Worm (Caenorhabditis elegans) whole organism, late embryonic: ENCODE measurements around the gene spat-2.
A peak's percentile ranks its signal among the peaks of the same experiment; 100 is the strongest.

Experiments
- C08G9.2 ChIP-seq: sonication (generic microtip); optimal IDR thresholded peaks from 2 replicates; lab custom pipeline; 2016; ENCODE audit warnings: mild to moderate bottlenecking, missing genetic modification characterization, moderate library complexity, missing compliant biosample characterization
- C38D4.7 ChIP-seq: fragments of 200-800 bp; sonication (Bioruptor generic); optimal IDR thresholded peaks from 2 replicates; lab custom pipeline; 2018; ENCODE audit warnings: mild to moderate bottlenecking, missing genetic modification characterization, moderate library complexity, missing compliant biosample characterization
- K02D7.2 ChIP-seq: sonication (generic microtip); optimal IDR thresholded peaks from 2 replicates; lab custom pipeline; 2017; ENCODE audit warnings: mild to moderate bottlenecking, missing genetic modification characterization, missing compliant biosample characterization
- K09A11.1 ChIP-seq: sonication (generic microtip); optimal IDR thresholded peaks from 2 replicates; lab custom pipeline; 2017; ENCODE audit warnings: antibody characterized with exemption, mild to moderate bottlenecking, missing genetic modification characterization, missing compliant biosample characterization; ENCODE audit not compliant: insufficient read depth
- T23F11.4 ChIP-seq: fragments of 200-800 bp; sonication (Bioruptor generic); optimal IDR thresholded peaks from 2 replicates; lab custom pipeline; 2018; ENCODE audit warnings: mild to moderate bottlenecking, missing genetic modification characterization, missing compliant biosample characterization
- Y22D7AL.16 ChIP-seq: sonication (generic microtip); optimal IDR thresholded peaks from 2 replicates; lab custom pipeline; 2016; ENCODE audit warnings: missing genetic modification characterization, missing compliant biosample characterization
- ama-1 ChIP-seq: fragments of 150-350 bp; optimal IDR thresholded peaks from 2 replicates; lab custom pipeline; 2014
- ceh-14 ChIP-seq: sonication (generic microtip); optimal IDR thresholded peaks from 2 replicates; lab custom pipeline; 2016; ENCODE audit warnings: missing genotype, missing genetic modification characterization, missing compliant biosample characterization
- ceh-18 ChIP-seq: sonication (generic microtip); optimal IDR thresholded peaks from 2 replicates; lab custom pipeline; 2016; ENCODE audit warnings: missing genetic modification characterization, missing compliant biosample characterization
- ceh-2 ChIP-seq: sonication (generic microtip); optimal IDR thresholded peaks from 2 replicates; lab custom pipeline; 2016; ENCODE audit warnings: missing genotype, missing genetic modification characterization, missing compliant biosample characterization
- ceh-30 ChIP-seq: fragments of 150-350 bp; optimal IDR thresholded peaks from 2 replicates; lab custom pipeline; 2014; ENCODE audit warnings: missing biosample characterization, missing genetic modification characterization
- ceh-31 ChIP-seq: sonication (generic microtip); optimal IDR thresholded peaks from 2 replicates; lab custom pipeline; 2016; ENCODE audit warnings: missing genetic modification characterization, missing compliant biosample characterization
- ceh-34 ChIP-seq: sonication (generic microtip); optimal IDR thresholded peaks from 2 replicates; lab custom pipeline; 2016; ENCODE audit warnings: mild to moderate bottlenecking, missing genetic modification characterization, missing compliant biosample characterization
- ceh-48 ChIP-seq: sonication (generic microtip); optimal IDR thresholded peaks from 2 replicates; lab custom pipeline; 2016; ENCODE audit warnings: missing genetic modification characterization, inconsistent platforms, missing compliant biosample characterization
- ceh-6 ChIP-seq: fragments of 200-800 bp; sonication (Bioruptor generic); optimal IDR thresholded peaks from 2 replicates; lab custom pipeline; 2018; ENCODE audit warnings: mild to moderate bottlenecking, missing genetic modification characterization, missing compliant biosample characterization
- ceh-9 ChIP-seq: sonication (generic microtip); optimal IDR thresholded peaks from 2 replicates; lab custom pipeline; 2016; ENCODE audit warnings: mild to moderate bottlenecking, missing genetic modification characterization, inconsistent platforms, missing compliant biosample characterization
- che-1 ChIP-seq: sonication (generic microtip); optimal IDR thresholded peaks from 2 replicates; lab custom pipeline; 2016; ENCODE audit warnings: mild to moderate bottlenecking, missing genetic modification characterization, missing compliant biosample characterization
- dmd-4 ChIP-seq: sonication (generic microtip); optimal IDR thresholded peaks from 2 replicates; lab custom pipeline; 2016; ENCODE audit warnings: borderline replicate concordance, missing genetic modification characterization, missing compliant biosample characterization
- dve-1 ChIP-seq: sonication (generic microtip); optimal IDR thresholded peaks from 2 replicates; lab custom pipeline; 2017; ENCODE audit warnings: antibody characterized with exemption, mild to moderate bottlenecking, missing genetic modification characterization, missing compliant biosample characterization
- elt-2 ChIP-seq: sonication (generic microtip); optimal IDR thresholded peaks from 2 replicates; lab custom pipeline; 2016; ENCODE audit warnings: missing genetic modification reagents, missing genetic modification characterization, missing compliant biosample characterization
- ets-4 ChIP-seq: sonication (generic microtip); optimal IDR thresholded peaks from 2 replicates; lab custom pipeline; 2016; ENCODE audit warnings: missing genetic modification characterization, missing compliant biosample characterization
- fax-1 ChIP-seq: sonication (generic microtip); optimal IDR thresholded peaks from 2 replicates; lab custom pipeline; 2016; ENCODE audit warnings: missing genotype, missing genetic modification characterization, missing compliant biosample characterization
- fkh-6 ChIP-seq: sonication (generic microtip); optimal IDR thresholded peaks from 2 replicates; lab custom pipeline; 2016; ENCODE audit warnings: missing genetic modification characterization, missing compliant biosample characterization
- hlh-13 ChIP-seq: fragments of 200-800 bp; sonication (Bioruptor generic); optimal IDR thresholded peaks from 2 replicates; lab custom pipeline; 2018; ENCODE audit warnings: mild to moderate bottlenecking, missing genetic modification characterization, missing compliant biosample characterization
- hlh-8 ChIP-seq: sonication (generic microtip); optimal IDR thresholded peaks from 2 replicates; lab custom pipeline; 2016; ENCODE audit warnings: missing genotype, missing genetic modification characterization, missing compliant biosample characterization
- mec-3 ChIP-seq: sonication (generic microtip); optimal IDR thresholded peaks from 2 replicates; lab custom pipeline; 2016; ENCODE audit warnings: borderline replicate concordance, missing genetic modification characterization, missing compliant biosample characterization
- nfya-1 ChIP-seq: sonication (generic microtip); optimal IDR thresholded peaks from 2 replicates; lab custom pipeline; 2017; ENCODE audit warnings: missing genetic modification characterization, mild to moderate bottlenecking, missing compliant biosample characterization, antibody characterized with exemption, moderate library complexity
- nhr-11 ChIP-seq: fragments of 150-350 bp; optimal IDR thresholded peaks from 2 replicates; lab custom pipeline; 2014; ENCODE audit warnings: missing biosample characterization, missing genetic modification characterization
- nhr-232 ChIP-seq: sonication (generic microtip); optimal IDR thresholded peaks from 2 replicates; lab custom pipeline; 2016; ENCODE audit warnings: missing genetic modification characterization, missing compliant biosample characterization
- odd-2 ChIP-seq: sonication (generic microtip); optimal IDR thresholded peaks from 2 replicates; lab custom pipeline; 2017; ENCODE audit warnings: antibody characterized with exemption, mild to moderate bottlenecking, missing genetic modification characterization, missing compliant biosample characterization
- pag-3 ChIP-seq: sonication (generic microtip); optimal IDR thresholded peaks from 2 replicates; lab custom pipeline; 2016; ENCODE audit warnings: missing compliant biosample characterization, missing genetic modification characterization, borderline replicate concordance
- pha-4 ChIP-seq: fragments of 150-350 bp; optimal IDR thresholded peaks from 2 replicates; lab custom pipeline; 2018; ENCODE audit warnings: missing biosample characterization, missing genetic modification reagents, missing genetic modification characterization
- pqm-1 ChIP-seq: sonication (generic microtip); optimal IDR thresholded peaks from 2 replicates; lab custom pipeline; 2016; ENCODE audit warnings: missing genetic modification characterization, missing compliant biosample characterization
- pros-1 ChIP-seq: fragments of 150-350 bp; optimal IDR thresholded peaks from 2 replicates; lab custom pipeline; 2014; ENCODE audit warnings: missing biosample characterization, missing genetic modification reagents, missing genetic modification characterization
- ref-2 ChIP-seq: sonication (generic microtip); optimal IDR thresholded peaks from 2 replicates; lab custom pipeline; 2016; ENCODE audit warnings: missing genetic modification characterization, missing compliant biosample characterization
- sdc-2 ChIP-seq: sonication (generic microtip); optimal IDR thresholded peaks from 2 replicates; lab custom pipeline; 2016; ENCODE audit warnings: missing genotype, missing genetic modification characterization, missing compliant biosample characterization
- sox-2 ChIP-seq: fragments of 200-800 bp; sonication (Bioruptor generic); IDR thresholded peaks from 2 replicates; pipeline ENCODE4 v1.3.6; 2022; ENCODE audit warnings: missing genetic modification reagents, missing genetic modification characterization, missing compliant biosample characterization
- sox-4 ChIP-seq: sonication (generic microtip); optimal IDR thresholded peaks from 2 replicates; lab custom pipeline; 2017; ENCODE audit warnings: mild to moderate bottlenecking, missing genetic modification characterization, inconsistent platforms, missing compliant biosample characterization
- syd-9 ChIP-seq: sonication (generic microtip); optimal IDR thresholded peaks from 2 replicates; lab custom pipeline; 2016; ENCODE audit warnings: mild to moderate bottlenecking, missing genetic modification characterization, moderate library complexity, missing compliant biosample characterization
- tbx-2 ChIP-seq: sonication (generic microtip); optimal IDR thresholded peaks from 2 replicates; lab custom pipeline; 2016; ENCODE audit warnings: missing genetic modification characterization, missing compliant biosample characterization
- ttx-3 ChIP-seq: sonication (generic microtip); optimal IDR thresholded peaks from 2 replicates; lab custom pipeline; 2016; ENCODE audit warnings: missing genetic modification reagents, missing genetic modification characterization, missing compliant biosample characterization
- unc-3 ChIP-seq, 2 experiments: fragments of 200-800 bp in 1 of 2; sonication (Bioruptor generic) in 1 of 2; sonication (generic microtip) in 1 of 2; conservative IDR thresholded peaks in 1 of 2; optimal IDR thresholded peaks in 1 of 2; 2 replicates each; pipeline versions ENCODE4 v1.3.6 to Lab custom; 2016 to 2022; ENCODE audit warnings: missing compliant biosample characterization in 2 of 2, missing genetic modification characterization in 2 of 2, missing genetic modification reagents in 1 of 2
- unc-42 ChIP-seq: sonication (generic microtip); optimal IDR thresholded peaks from 2 replicates; lab custom pipeline; 2016; ENCODE audit warnings: missing genotype, missing genetic modification characterization, missing compliant biosample characterization
- unc-86 ChIP-seq: sonication (generic microtip); optimal IDR thresholded peaks from 2 replicates; lab custom pipeline; 2016; ENCODE audit warnings: missing genetic modification characterization, missing compliant biosample characterization
- zip-5 ChIP-seq: sonication (generic microtip); optimal IDR thresholded peaks from 2 replicates; lab custom pipeline; 2016; ENCODE audit warnings: missing genetic modification characterization, missing compliant biosample characterization
- ztf-16 ChIP-seq: sonication (generic microtip); optimal IDR thresholded peaks from 2 replicates; lab custom pipeline; 2017; ENCODE audit warnings: missing genetic modification characterization, missing compliant biosample characterization

spat-2 gene

ce11 chrIII:10995156-10995555 is 41.6 kb upstream of the spat-2 start, which contains the start of gene dmsr-5:
TSS of gene dmsr-5 (minus strand) at chrIII:10995256.
- TF ChIP-seq ref-2 (tag; lab: Kevin White, UChicago), result no peak
- TF ChIP-seq mec-3 (tag; lab: Kevin White, UChicago), result no peak
- TF ChIP-seq ets-4 (tag; lab: Kevin White, UChicago), result no peak
- TF ChIP-seq ceh-9 (tag; lab: Kevin White, UChicago), result no peak
- no peak for TF ChIP-seq ceh-34
- no peak for TF ChIP-seq sox-4
- TF ChIP-seq K09A11.1, result no peak
- TF ChIP-seq hlh-8, result no peak
- no peak for TF ChIP-seq zip-5 (tag; lab: Kevin White, UChicago)
- TF ChIP-seq dmd-4, result no peak
- no peak for TF ChIP-seq ceh-14 (tag; lab: Kevin White, UChicago)
- TF ChIP-seq elt-2 (tag; lab: Kevin White, UChicago), result no peak
- TF ChIP-seq nhr-232 (tag; lab: Kevin White, UChicago), result no peak
- TF ChIP-seq fax-1, result no peak

- TF ChIP-seq unc-42 (tag; lab: Kevin White, UChicago) (no peak), pqm-1 (tag; lab: Kevin White, UChicago) (no peak), odd-2 (tag; lab: Kevin White, UChicago) (no peak), zip-5 (tag; lab: Kevin White, UChicago) (no peak), C08G9.2 (no peak), dve-1 (tag; lab: Kevin White, UChicago) (no peak), ceh-14 (tag; lab: Kevin White, UChicago) (no peak), tbx-2 (tag; lab: Kevin White, UChicago) (no peak), ceh-31 (tag; lab: Kevin White, UChicago) (no peak), C38D4.7 (no peak), T23F11.4 (no peak), nhr-232 (tag; lab: Kevin White, UChicago) (no peak), sox-4 (no peak), sox-2 (GFP tag; lab: Robert Waterston, UW) (no peak)
Observed at ce11 chrIII:11002808-11003207, 33.9 kb upstream of the spat-2 start.

ce11 chrIII:11007552-11008272 is 29.0 kb upstream of the spat-2 start, which contains the start of the genes fipr-17 and Y48A6B.3:
TSS of gene fipr-17 (minus strand) at chrIII:11007602.
TSS of gene Y48A6B.3 (plus strand) at chrIII:11008222.
- TF ChIP-seq ets-4 (tag; lab: Kevin White, UChicago), result no peak
- no peak for TF ChIP-seq odd-2 (tag; lab: Kevin White, UChicago)
- peak; percentile 49 for TF ChIP-seq elt-2 (tag; lab: Kevin White, UChicago)
- peak; percentile 14 for TF ChIP-seq pros-1 (tag; lab: Kevin White, UChicago)
- no peak for TF ChIP-seq pag-3 (tag; lab: Kevin White, UChicago)
- TF ChIP-seq ttx-3 (tag; lab: Kevin White, UChicago), result peak; percentile 2
- no peak for TF ChIP-seq syd-9 (tag; lab: Kevin White, UChicago)
- TF ChIP-seq ceh-48 (tag; lab: Kevin White, UChicago), result peak; percentile 60
- TF ChIP-seq ceh-6, result no peak
- TF ChIP-seq Y22D7AL.16, result no peak
- peak; percentile 80 for TF ChIP-seq nfya-1
- TF ChIP-seq K09A11.1, result no peak
- no peak for TF ChIP-seq fkh-6 (tag; lab: Kevin White, UChicago)
- TF ChIP-seq tbx-2 (tag; lab: Kevin White, UChicago), result peak; percentile 21
- peak; percentile 68 for TF ChIP-seq unc-42 (tag; lab: Kevin White, UChicago)
- TF ChIP-seq hlh-13 (GFP tag; lab: Kevin White, UChicago), result no peak
- peak; percentile 26 for TF ChIP-seq unc-86 (tag; lab: Kevin White, UChicago)
- TF ChIP-seq hlh-8, result no peak
- TF ChIP-seq unc-3 (GFP tag; conservative IDR thresholded peaks at IDR 0.05; lab: Robert Waterston, UW), result no peak
- TF ChIP-seq unc-3 (tag; optimal IDR thresholded peaks at IDR 0.05; lab: Kevin White, UChicago), result no peak
- TF ChIP-seq sdc-2 (tag; lab: Kevin White, UChicago), result no peak
- TF ChIP-seq ceh-34, result peak; percentile 38
- no peak for TF ChIP-seq nhr-232 (tag; lab: Kevin White, UChicago)
- TF ChIP-seq ceh-31 (tag; lab: Kevin White, UChicago), result peak; percentile 63
- no peak for TF ChIP-seq K02D7.2
- no peak for TF ChIP-seq ceh-2 (tag; lab: Kevin White, UChicago)
- TF ChIP-seq ama-1 (lab: Kevin White, UChicago), result no peak
- peak; percentile 9 for TF ChIP-seq ceh-18
- no peak for TF ChIP-seq che-1 (tag; lab: Kevin White, UChicago)
- no peak for TF ChIP-seq ztf-16 (tag; lab: Kevin White, UChicago)
- TF ChIP-seq dve-1 (tag; lab: Kevin White, UChicago), result peak; percentile 54
- TF ChIP-seq pha-4 (tag; lab: Kevin White, UChicago), result no peak
- TF ChIP-seq nhr-11, result no peak
- TF ChIP-seq ceh-30 (tag; lab: Kevin White, UChicago), result no peak
